Fruit fly (Drosophila melanogaster): ENCODE results near the gene CG8519.
A peak's percentile ranks its signal among the peaks of the same experiment; 100 is the strongest.

CG8519 gene

dm6 chr3L:6708995-6709606 lies 4.4 kb downstream of the CG8519 start (continued):
- TF ChIP-seq cato (GFP tag; optimal IDR thresholded peaks at IDR 0.05; ENCODE audit: borderline replicate concordance) (peak; percentile 73), CG4282 (GFP tag; optimal IDR thresholded peaks at IDR 0.05) (no peak), dmrt99B (tag; optimal IDR thresholded peaks at IDR 0.05) (peak; percentile 67), Chrac-16 (GFP tag; optimal IDR thresholded peaks at IDR 0.05) (peak; percentile 23), br (optimal IDR thresholded peaks at IDR 0.05) (no peak), CG2712 (tag; optimal IDR thresholded peaks at IDR 0.05) (no peak), repo (GFP tag; optimal IDR thresholded peaks at IDR 0.05) (peak; percentile 76), lab (GFP tag; optimal IDR thresholded peaks at IDR 0.05) (peak; percentile 96), CG10654 (GFP tag; optimal IDR thresholded peaks at IDR 0.05) (peak; percentile 92), CG8765 (GFP tag; IDR thresholded peaks at IDR 0.05) (no peak), D19A (tag; optimal IDR thresholded peaks at IDR 0.05) (no peak), HLHmδ (GFP tag; optimal IDR thresholded peaks at IDR 0.05) (no peak), Hr78 (GFP tag; optimal IDR thresholded peaks at IDR 0.05) (no peak), eyg (GFP tag; optimal IDR thresholded peaks at IDR 0.05) (peak; percentile 76), CG15601 (tag; optimal IDR thresholded peaks at IDR 0.05) (peak; percentile 66), Mrtf (GFP tag; IDR thresholded peaks at IDR 0.05) (peak; percentile 82), Lpt (GFP tag; optimal IDR thresholded peaks at IDR 0.05) (no peak), Hmr (GFP tag; optimal IDR thresholded peaks at IDR 0.05) (peak; percentile 97), gt (GFP tag; IDR thresholded peaks at IDR 0.05) (peak; percentile 28; the same call in 1 of the 2 replicates), HmgD (GFP tag; optimal IDR thresholded peaks at IDR 0.05) (peak; percentile 5), Jarid2 (GFP tag; optimal IDR thresholded peaks at IDR 0.05) (peak; percentile 81), CG6683 (GFP tag; optimal IDR thresholded peaks at IDR 0.05) (peak; percentile 79), CG30020 (tag; optimal IDR thresholded peaks at IDR 0.05) (no peak), CG14965 (GFP tag; optimal IDR thresholded peaks at IDR 0.05; ENCODE audit: borderline replicate concordance) (peak; percentile 34), ap (GFP tag; IDR thresholded peaks at IDR 0.05) (peak; percentile 77), unpg (GFP tag; optimal IDR thresholded peaks at IDR 0.05) (peak; percentile 90), Atf6 (GFP tag; IDR thresholded peaks at IDR 0.05) (peak; percentile 82), Camta (GFP tag; optimal IDR thresholded peaks at IDR 0.05) (peak; percentile 86), crp (GFP tag; optimal IDR thresholded peaks at IDR 0.05) (peak in 1 of 2 experiments; percentile 36), CG12391 (tag; optimal IDR thresholded peaks at IDR 0.05) (peak; percentile 75), CG7786 (GFP tag; optimal IDR thresholded peaks at IDR 0.05) (peak; percentile 10), CG17361 (GFP tag; IDR thresholded peaks at IDR 0.05) (peak; percentile 57), CG11695 (GFP tag; IDR thresholded peaks at IDR 0.05) (peak; percentile 66; the same call in 2 of the 3 replicates), CG10147 (GFP tag; optimal IDR thresholded peaks at IDR 0.05) (peak; percentile 75), so (GFP tag; IDR thresholded peaks at IDR 0.05) (peak; percentile 82; the same call in 2 of the 3 replicates), zfh2 (GFP tag; optimal IDR thresholded peaks at IDR 0.05) (peak; percentile 78), zf30C (GFP tag; optimal IDR thresholded peaks at IDR 0.05) (no peak), Pdp1 (GFP tag; optimal IDR thresholded peaks at IDR 0.05) (peak; percentile 71 to 85), odd (GFP tag; optimal IDR thresholded peaks at IDR 0.05) (peak; percentile 82), CG6254 (GFP tag; optimal IDR thresholded peaks at IDR 0.05) (peak; percentile 15), bab2 (GFP tag; optimal IDR thresholded peaks at IDR 0.05) (peak; percentile 76), CG11247 (GFP tag; IDR thresholded peaks at IDR 0.05) (peak; percentile 93), CHES-1-like (GFP tag; optimal IDR thresholded peaks at IDR 0.05) (peak; percentile 18), sr (GFP tag; IDR thresholded peaks at IDR 0.05) (peak; percentile 84), CG8290 (GFP tag; optimal IDR thresholded peaks at IDR 0.05) (peak; percentile 69), CG8290 (tag; optimal IDR thresholded peaks at IDR 0.05) (peak in 1 of 2 experiments; percentile 82), cg (GFP tag; optimal IDR thresholded peaks at IDR 0.05) (no peak), toy (GFP tag; IDR thresholded peaks at IDR 0.05) (peak; percentile 70; the same call in 1 of the 2 replicates), Doc3 (GFP tag; IDR thresholded peaks at IDR 0.05; ENCODE audit: partially characterized antibody) (no peak), CG34422 (GFP tag; IDR thresholded peaks at IDR 0.05) (peak; percentile 85)

Measured in whole organism, embryonic.